Fruit fly (Drosophila melanogaster): ENCODE results near the gene CG13786.

CG13786 gene

DNA sequence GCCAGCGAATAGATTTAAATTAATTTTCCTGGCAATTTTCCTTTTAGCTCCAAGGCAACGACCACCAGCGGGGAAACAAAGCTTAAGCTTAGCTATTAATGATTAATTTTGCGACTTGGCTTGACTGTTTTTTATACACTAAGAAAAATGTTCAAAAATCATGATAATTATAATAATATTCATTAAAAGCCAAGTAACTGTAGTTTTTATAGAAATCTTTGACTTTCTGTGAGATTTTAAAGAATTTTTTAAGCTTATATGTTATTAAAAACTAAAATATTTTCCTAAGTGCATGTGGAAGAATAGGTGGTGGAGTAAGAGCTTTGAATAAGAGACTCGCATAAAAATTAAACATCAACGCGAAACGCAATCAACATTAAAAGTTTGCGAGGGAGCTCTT is 11.6 kb upstream of the CG13786 start (continued):
- peak; percentile 25 for TF ChIP-seq CG8388 (GFP tag; optimal IDR thresholded peaks at IDR 0.05)
- peak; percentile 45 for TF ChIP-seq CG17359 (tag; optimal IDR thresholded peaks at IDR 0.05)
- TF ChIP-seq Xrp1 (GFP tag; IDR thresholded peaks at IDR 0.05) = peak; percentile 34; the same call in 1 of the 2 replicates
- TF ChIP-seq CG15514 (GFP tag; optimal IDR thresholded peaks at IDR 0.05) = no peak
- TF ChIP-seq CG3838 (GFP tag; optimal IDR thresholded peaks at IDR 0.05) = no peak
- peak; percentile 69 for TF ChIP-seq sens (GFP tag)
- peak; percentile 21 for TF ChIP-seq D19A (tag; optimal IDR thresholded peaks at IDR 0.05)
- TF ChIP-seq corto (GFP tag; optimal IDR thresholded peaks at IDR 0.05) = no peak
- TF ChIP-seq row (GFP tag; IDR thresholded peaks at IDR 0.05) = peak; percentile 14; the same call in 1 of the 3 replicates
- no peak for TF ChIP-seq toy (GFP tag; IDR thresholded peaks at IDR 0.05)
- TF ChIP-seq CG12391 (tag; optimal IDR thresholded peaks at IDR 0.05) = peak; percentile 17
- TF ChIP-seq CG16779 (GFP tag; IDR thresholded peaks at IDR 0.05) = no peak
- peak; percentile 44 for TF ChIP-seq Blimp-1 (GFP tag; optimal IDR thresholded peaks at IDR 0.05)
- TF ChIP-seq grau (tag; optimal IDR thresholded peaks at IDR 0.05) = peak; percentile 20
- no peak for TF ChIP-seq Bgb (GFP tag; IDR thresholded peaks at IDR 0.05; ENCODE audit: partially characterized antibody)
- no peak for TF ChIP-seq CG11695 (GFP tag; IDR thresholded peaks at IDR 0.05)
- peak; percentile 29; the same call in 1 of the 2 replicates for TF ChIP-seq stc (GFP tag; IDR thresholded peaks at IDR 0.05)
- no peak for TF ChIP-seq Atf-2 (GFP tag; optimal IDR thresholded peaks at IDR 0.05)
- peak; percentile 14 for TF ChIP-seq PHDP (tag; optimal IDR thresholded peaks at IDR 0.05)
- 0 out of 3 replicates have a peak, but pooled peaks have one; percentile 31 for TF ChIP-seq dysf (GFP tag; IDR thresholded peaks at IDR 0.05)
- peak; percentile 40 for TF ChIP-seq CG18262 (tag; optimal IDR thresholded peaks at IDR 0.05)
- TF ChIP-seq CG8478 (optimal IDR thresholded peaks at IDR 0.05) = no peak
- TF ChIP-seq Lpt (GFP tag; optimal IDR thresholded peaks at IDR 0.05) = no peak
- TF ChIP-seq ro (GFP tag; IDR thresholded peaks at IDR 0.05) = no peak
- TF ChIP-seq CG9437 (GFP tag; optimal IDR thresholded peaks at IDR 0.05) = no peak
- no peak for TF ChIP-seq pum (GFP tag; optimal IDR thresholded peaks at IDR 0.05)
- no peak for TF ChIP-seq kay (GFP tag; optimal IDR thresholded peaks at IDR 0.05)
- no peak for TF ChIP-seq tin (GFP tag; optimal IDR thresholded peaks at IDR 0.05)
- TF ChIP-seq eve (GFP tag; optimal IDR thresholded peaks at IDR 0.05) = peak in 1 of 2 experiments; percentile 22
- TF ChIP-seq GATAe (GFP tag; conservative IDR thresholded peaks at IDR 0.05) = no peak
- peak; percentile 39 for TF ChIP-seq CG11504 (tag; optimal IDR thresholded peaks at IDR 0.05)
- TF ChIP-seq Ravus (GFP tag; IDR thresholded peaks at IDR 0.05) = no peak
- TF ChIP-seq fd96Cb (tag; optimal IDR thresholded peaks at IDR 0.05) = peak; percentile 18
- TF ChIP-seq vvl (GFP tag; IDR thresholded peaks at IDR 0.05) = peak; percentile 15; the same call in 1 of the 2 replicates
- TF ChIP-seq Sox100B (GFP tag; optimal IDR thresholded peaks at IDR 0.05) = peak; percentile 2
- no peak for TF ChIP-seq pan (optimal IDR thresholded peaks at IDR 0.05)
- TF ChIP-seq pan (GFP tag; optimal IDR thresholded peaks at IDR 0.05 in 1 of 2, IDR thresholded peaks at IDR 0.05 in 1 of 2) = no peak
- TF ChIP-seq insv (GFP tag; optimal IDR thresholded peaks at IDR 0.05) = no peak
- peak; percentile 37; the same call in 1 of the 2 replicates for TF ChIP-seq Ptx1 (GFP tag; IDR thresholded peaks at IDR 0.05)
- TF ChIP-seq CG13123 (GFP tag; optimal IDR thresholded peaks at IDR 0.05) = no peak
- TF ChIP-seq abd-A (tag; optimal IDR thresholded peaks at IDR 0.05) = no peak
- TF ChIP-seq cad (GFP tag; optimal IDR thresholded peaks at IDR 0.05) = no peak
- no peak for TF ChIP-seq sug (tag; optimal IDR thresholded peaks at IDR 0.05)
- no peak for TF ChIP-seq CG9876 (GFP tag; optimal IDR thresholded peaks at IDR 0.05)
- TF ChIP-seq CG17568 (GFP tag; optimal IDR thresholded peaks at IDR 0.05) = no peak
- no peak for TF ChIP-seq stwl (tag; optimal IDR thresholded peaks at IDR 0.05)
- TF ChIP-seq Awh (GFP tag; IDR thresholded peaks at IDR 0.05) = no peak
- TF ChIP-seq CG10979 (tag; optimal IDR thresholded peaks at IDR 0.05) = peak; percentile 49
- no peak for TF ChIP-seq CG12659 (GFP tag; optimal IDR thresholded peaks at IDR 0.05)
- no peak for TF ChIP-seq hbn (GFP tag; IDR thresholded peaks at IDR 0.05; ENCODE audit: partially characterized antibody)
- no peak for TF ChIP-seq CG6175 (GFP tag; IDR thresholded peaks at IDR 0.05)
- peak in 1 of 2 experiments; percentile 36 for TF ChIP-seq Hr51 (GFP tag; optimal IDR thresholded peaks at IDR 0.05)
